Worm (Caenorhabditis elegans): ENCODE data around the gene rnr-1.

DNA sequence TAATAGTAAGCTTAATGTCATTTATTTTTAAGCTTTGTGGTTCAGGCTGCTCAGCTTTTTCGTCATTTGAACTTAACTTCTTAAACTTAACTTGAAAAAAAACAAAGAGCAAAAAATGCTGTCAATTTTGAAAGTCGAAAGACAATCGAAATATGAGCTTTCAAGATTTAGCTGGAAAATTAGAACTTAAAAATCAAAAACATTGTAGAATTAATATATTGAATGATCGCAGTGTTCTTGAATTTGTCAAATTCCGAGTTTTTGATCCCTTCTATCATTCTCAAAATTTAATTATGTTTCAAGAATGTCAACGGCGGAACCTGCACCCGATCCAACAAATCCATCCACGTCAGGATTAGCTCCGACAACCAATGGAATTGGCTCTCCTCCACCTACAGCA lies 47.4 kb downstream of the rnr-1 start, which contains the start of gene tax-4:
- TF ChIP-seq zag-1 (tag; optimal IDR thresholded peaks at IDR 0.05) (no peak), aly-2 (tag; optimal IDR thresholded peaks at IDR 0.05) (no peak)
